Worm (Caenorhabditis elegans) whole organism, young adult: ENCODE data around the gene C56G2.15.

Experiments
- C06A6.2 ChIP-seq: fragments of 200-800 bp; sonication (Bioruptor generic); conservative IDR thresholded peaks from 2 replicates; pipeline ENCODE4 v1.3.6; 2022; ENCODE audit warnings: missing genetic modification characterization, missing compliant biosample characterization
- F10E7.11 ChIP-seq: sonication (generic microtip); optimal IDR thresholded peaks from 2 replicates; lab custom pipeline; 2017; ENCODE audit warnings: mild to moderate bottlenecking, missing genetic modification characterization, moderate library complexity, missing compliant biosample characterization
- F22D6.2 ChIP-seq: sonication (generic microtip); optimal IDR thresholded peaks from 2 replicates; lab custom pipeline; 2016; ENCODE audit warnings: mild to moderate bottlenecking, missing genetic modification characterization, missing compliant biosample characterization
- F33H1.4 ChIP-seq: fragments of 200-800 bp; sonication (Bioruptor generic); IDR thresholded peaks from 2 replicates; pipeline ENCODE4 v1.3.6; 2022; ENCODE audit warnings: missing genetic modification reagents, missing genetic modification characterization, missing compliant biosample characterization
- F39B2.1 ChIP-seq: fragments of 200-800 bp; sonication (Bioruptor generic); IDR thresholded peaks from 2 replicates; pipeline ENCODE4 v1.3.6; 2022; ENCODE audit warnings: missing genetic modification reagents, missing genetic modification characterization, missing compliant biosample characterization
- K12H6.12 ChIP-seq: fragments of 200-800 bp; sonication (Bioruptor generic); optimal IDR thresholded peaks from 2 replicates; lab custom pipeline; 2018; ENCODE audit warnings: mild to moderate bottlenecking, missing genetic modification characterization, missing compliant biosample characterization
- Y79H2A.3 ChIP-seq: fragments of 200-800 bp; sonication (Bioruptor generic); conservative IDR thresholded peaks from 2 replicates; pipeline ENCODE4 v1.3.6; 2022; ENCODE audit warnings: missing genetic modification reagents, missing genetic modification characterization, missing compliant biosample characterization
- atf-7 ChIP-seq: sonication (generic microtip); optimal IDR thresholded peaks from 2 replicates; lab custom pipeline; 2017; ENCODE audit warnings: mild to moderate bottlenecking, missing genetic modification characterization, missing compliant biosample characterization
- bed-2 ChIP-seq: fragments of 200-800 bp; sonication (Bioruptor generic); IDR thresholded peaks from 2 replicates; pipeline ENCODE4 v1.3.6; 2022; ENCODE audit warnings: missing genetic modification reagents, missing genetic modification characterization, missing compliant biosample characterization
- cebp-1 ChIP-seq, 2 experiments: fragments of 200-800 bp in 1 of 2; sonication (Bioruptor generic) in 1 of 2; sonication (generic microtip) in 1 of 2; IDR thresholded peaks in 1 of 2; optimal IDR thresholded peaks in 1 of 2; 2 replicates each; pipeline versions ENCODE4 v1.3.6 to Lab custom; 2017 to 2022; ENCODE audit warnings: missing compliant biosample characterization in 2 of 2, missing genetic modification characterization in 2 of 2, mild to moderate bottlenecking in 1 of 2, missing genetic modification reagents in 1 of 2, moderate library complexity in 1 of 2
- ceh-27 ChIP-seq: fragments of 200-800 bp; sonication (Bioruptor generic); optimal IDR thresholded peaks from 2 replicates; lab custom pipeline; 2018; ENCODE audit warnings: mild to moderate bottlenecking, missing genetic modification characterization, moderate library complexity, missing compliant biosample characterization
- ceh-79 ChIP-seq: sonication (generic microtip); optimal IDR thresholded peaks from 2 replicates; lab custom pipeline; 2017; ENCODE audit warnings: mild to moderate bottlenecking, missing genetic modification characterization, missing compliant biosample characterization
- chd-7 ChIP-seq: sonication (generic microtip); optimal IDR thresholded peaks from 2 replicates; lab custom pipeline; 2016; ENCODE audit warnings: mild to moderate bottlenecking, missing genetic modification characterization, moderate library complexity, missing compliant biosample characterization
- die-1 ChIP-seq: sonication (generic microtip); optimal IDR thresholded peaks from 2 replicates; lab custom pipeline; 2016; ENCODE audit warnings: missing genotype, mild to moderate bottlenecking, missing genetic modification characterization, missing compliant biosample characterization
- egl-44 ChIP-seq: fragments of 200-800 bp; sonication (Bioruptor generic); IDR thresholded peaks from 2 replicates; pipeline ENCODE4 v1.3.6; 2022; ENCODE audit warnings: missing genetic modification reagents, missing genetic modification characterization, missing compliant biosample characterization
- fkh-3 ChIP-seq: sonication (generic microtip); optimal IDR thresholded peaks from 2 replicates; lab custom pipeline; 2016; ENCODE audit warnings: mild to moderate bottlenecking, missing genetic modification characterization, missing compliant biosample characterization
- hlh-12 ChIP-seq: sonication (generic microtip); optimal IDR thresholded peaks from 2 replicates; lab custom pipeline; 2016; ENCODE audit warnings: missing genetic modification characterization, missing compliant biosample characterization
- hsf-1 ChIP-seq: fragments of 200-800 bp; sonication (Bioruptor generic); IDR thresholded peaks from 2 replicates; pipeline ENCODE4 v1.3.6; 2022; ENCODE audit warnings: missing genetic modification reagents, missing genetic modification characterization, missing compliant biosample characterization
- lag-1 ChIP-seq: fragments of 200-800 bp; sonication (Bioruptor generic); IDR thresholded peaks from 2 replicates; pipeline ENCODE4 v1.3.6; 2022; ENCODE audit warnings: missing genetic modification reagents, missing genetic modification characterization, missing compliant biosample characterization
- let-526 ChIP-seq: fragments of 200-800 bp; sonication (Bioruptor generic); IDR thresholded peaks from 2 replicates; pipeline ENCODE4 v1.3.6; 2022; ENCODE audit warnings: missing genetic modification reagents, missing genetic modification characterization, missing compliant biosample characterization
- lin-35 ChIP-seq, 3 experiments: fragments of 150-350 bp in 2 of 3; sonication (generic microtip) in 1 of 3; optimal IDR thresholded peaks; 2 replicates each; lab custom pipeline; 2014 to 2018; ENCODE audit warnings: missing biosample characterization in 3 of 3, missing genetic modification characterization in 3 of 3, missing genetic modification reagents in 3 of 3
- lin-40 ChIP-seq: sonication (generic microtip); optimal IDR thresholded peaks from 2 replicates; lab custom pipeline; 2016; ENCODE audit warnings: missing genetic modification characterization, mild to moderate bottlenecking, missing compliant biosample characterization, missing genotype, missing genetic modification reagents
- lir-1 ChIP-seq: fragments of 200-800 bp; sonication (Bioruptor generic); conservative IDR thresholded peaks from 2 replicates; pipeline ENCODE4 v1.3.6; 2022; ENCODE audit warnings: missing genetic modification reagents, missing genetic modification characterization, missing compliant biosample characterization
- madf-6 ChIP-seq: fragments of 200-800 bp; sonication (Bioruptor generic); IDR thresholded peaks from 2 replicates; pipeline ENCODE4 v1.3.6; 2022; ENCODE audit warnings: missing genetic modification reagents, missing genetic modification characterization, missing compliant biosample characterization
- madf-8 ChIP-seq: fragments of 200-800 bp; sonication (Bioruptor generic); conservative IDR thresholded peaks from 2 replicates; pipeline ENCODE4 v1.3.6; 2022; ENCODE audit warnings: missing genetic modification reagents, missing genetic modification characterization, missing compliant biosample characterization
- nfya-2 ChIP-seq: fragments of 200-800 bp; sonication (Bioruptor generic); IDR thresholded peaks from 2 replicates; pipeline ENCODE4 v1.3.6; 2022; ENCODE audit warnings: missing genetic modification reagents, missing genetic modification characterization, missing compliant biosample characterization
- nhr-90 ChIP-seq: sonication (generic microtip); optimal IDR thresholded peaks from 2 replicates; lab custom pipeline; 2016; ENCODE audit warnings: missing genotype, mild to moderate bottlenecking, missing genetic modification characterization, missing compliant biosample characterization
- pbrm-1 ChIP-seq: fragments of 200-800 bp; sonication (Bioruptor generic); IDR thresholded peaks from 2 replicates; pipeline ENCODE4 v1.3.6; 2022; ENCODE audit warnings: missing genetic modification reagents, missing genetic modification characterization, missing compliant biosample characterization
- rec-8 ChIP-seq, 2 experiments: sonication (generic microtip); optimal IDR thresholded peaks; 2 replicates each; lab custom pipeline; 2016; ENCODE audit warnings: mild to moderate bottlenecking in 2 of 2, missing genetic modification characterization in 2 of 2, missing genetic modification reagents in 2 of 2, missing genotype in 2 of 2, missing biosample characterization in 1 of 2, missing compliant biosample characterization in 1 of 2, moderate library complexity in 1 of 2
- repo-1 ChIP-seq: sonication (generic microtip); optimal IDR thresholded peaks from 2 replicates; lab custom pipeline; 2017; ENCODE audit warnings: mild to moderate bottlenecking, missing genetic modification characterization, missing compliant biosample characterization
- somi-1 ChIP-seq: fragments of 200-800 bp; sonication (Bioruptor generic); optimal IDR thresholded peaks from 2 replicates; lab custom pipeline; 2018; ENCODE audit warnings: mild to moderate bottlenecking, missing genetic modification characterization, missing compliant biosample characterization
- xnd-1 ChIP-seq: sonication (generic microtip); optimal IDR thresholded peaks from 2 replicates; lab custom pipeline; 2016; ENCODE audit warnings: missing genotype, missing genetic modification reagents, missing genetic modification characterization, missing compliant biosample characterization
- zfh-2 ChIP-seq: fragments of 200-800 bp; sonication (Bioruptor generic); conservative IDR thresholded peaks from 2 replicates; pipeline ENCODE4 v1.3.6; 2022; ENCODE audit warnings: missing genetic modification reagents, missing genetic modification characterization, missing compliant biosample characterization
- ztf-18 ChIP-seq: sonication (generic microtip); optimal IDR thresholded peaks from 2 replicates; lab custom pipeline; 2016; ENCODE audit warnings: missing genotype, mild to moderate bottlenecking, missing genetic modification characterization, missing compliant biosample characterization
- ztf-22 ChIP-seq: fragments of 200-800 bp; sonication (Bioruptor generic); optimal IDR thresholded peaks from 2 replicates; lab custom pipeline; 2018; ENCODE audit warnings: mild to moderate bottlenecking, missing genetic modification characterization, moderate library complexity, missing compliant biosample characterization
- ztf-3 ChIP-seq: fragments of 200-800 bp; sonication (Bioruptor generic); optimal IDR thresholded peaks from 2 replicates; lab custom pipeline; 2018; ENCODE audit warnings: mild to moderate bottlenecking, missing genetic modification characterization, missing compliant biosample characterization

Gene C56G2.15

DNA sequence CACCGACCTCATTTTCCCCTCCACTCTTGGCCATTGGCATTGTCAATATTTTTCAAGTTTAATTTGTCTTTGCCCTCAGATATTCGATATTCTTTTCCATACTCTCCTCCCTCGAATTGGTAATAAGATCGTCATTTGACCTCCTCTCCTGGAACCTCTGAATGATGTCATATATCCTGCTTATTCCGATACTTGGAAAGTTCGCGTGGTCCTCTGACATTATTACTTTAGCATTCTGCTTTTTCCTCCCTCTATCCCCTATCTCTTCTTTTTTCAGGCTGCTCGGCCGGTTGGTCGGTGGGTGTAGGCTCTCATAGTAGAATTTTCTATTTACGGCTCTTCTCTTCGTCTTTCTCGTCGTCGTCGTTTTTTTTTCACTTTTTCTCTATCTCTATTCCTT, 15.2 kb downstream of the C56G2.15 start:
- no peak for TF ChIP-seq C06A6.2 (GFP tag; lab: Robert Waterston, UW)
- TF ChIP-seq atf-7 (tag; lab: Kevin White, UChicago): peak; percentile 6
- TF ChIP-seq chd-7 (tag; lab: Kevin White, UChicago): peak; percentile 29
- no peak for TF ChIP-seq ztf-3 (GFP tag; lab: Kevin White, UChicago)

DNA sequence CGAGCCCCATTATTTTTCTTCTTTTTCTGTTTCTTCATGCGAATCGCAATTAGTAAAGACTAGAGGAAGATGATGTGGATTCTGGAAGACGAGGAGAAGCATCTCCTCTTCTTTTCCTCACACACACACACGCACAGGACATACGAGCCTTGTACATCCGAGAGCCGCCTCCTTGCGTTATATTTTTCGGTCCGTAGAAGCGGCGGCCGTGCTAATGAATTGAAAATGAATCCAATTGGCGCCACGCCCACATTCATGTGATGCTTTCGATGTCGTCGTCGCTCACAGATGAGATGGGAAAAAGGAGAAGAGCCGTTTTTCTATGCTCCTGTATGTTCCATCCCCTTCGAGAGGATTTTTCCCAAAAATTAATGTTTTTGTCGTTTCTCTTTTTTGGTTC, 16.3 kb downstream of the C56G2.15 start:
- TF ChIP-seq nfya-2 (GFP tag; lab: Robert Waterston, UW) (no peak), K12H6.12 (no peak), zfh-2 (GFP tag; lab: Robert Waterston, UW) (0 out of 2 replicates have a peak, but pooled peaks have one; percentile 19), let-526 (no peak), F33H1.4 (GFP tag; lab: Robert Waterston, UW) (no peak)

DNA sequence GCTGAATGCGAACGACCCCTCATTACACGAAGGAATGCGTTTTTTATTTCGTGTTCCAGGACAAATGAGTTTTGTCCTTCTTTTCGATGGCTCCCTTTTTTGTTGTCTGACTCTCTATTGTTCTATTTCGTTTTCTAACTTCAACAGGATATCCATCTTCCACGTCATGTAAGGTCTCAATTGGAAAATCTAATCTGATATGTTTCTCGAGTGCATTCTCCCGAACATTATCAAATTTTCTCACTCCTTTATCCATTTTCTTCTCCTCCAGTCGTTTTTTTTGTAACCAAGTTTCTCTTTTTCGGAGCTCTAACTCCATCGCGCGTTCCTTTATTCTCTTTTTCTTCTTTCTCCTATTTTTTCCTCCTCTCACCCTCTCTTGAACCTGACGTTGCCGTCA, 17.3 kb downstream of the C56G2.15 start:
- TF ChIP-seq repo-1 (tag; lab: Kevin White, UChicago) (no peak), hlh-12 (no peak), F22D6.2 (no peak), F39B2.1 (GFP tag; lab: Robert Waterston, UW) (no peak), K12H6.12 (no peak)

DNA sequence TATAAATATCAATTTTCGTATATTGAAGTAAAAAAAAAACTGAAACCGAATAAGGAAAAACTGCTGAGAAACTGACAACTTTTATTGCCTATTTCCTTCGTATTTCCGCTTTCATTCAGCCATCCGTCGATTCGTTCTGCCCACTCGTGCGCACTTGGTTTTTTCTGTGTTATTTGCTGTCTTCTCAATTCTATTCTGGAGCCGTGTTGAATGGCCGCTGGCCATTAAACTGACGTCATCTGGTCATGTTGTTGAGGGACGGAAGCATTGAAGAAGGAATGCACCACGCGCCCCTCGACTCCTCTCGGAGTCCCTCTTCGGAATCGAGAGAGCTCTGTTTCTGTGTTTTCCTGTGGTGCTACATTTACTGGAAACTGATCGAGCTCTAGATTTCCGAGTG, 19.1 kb downstream of the C56G2.15 start:
- TF ChIP-seq ceh-27 (GFP tag; lab: Kevin White, UChicago): peak; percentile 57
- no peak for TF ChIP-seq ztf-18 (tag; lab: Kevin White, UChicago)
- TF ChIP-seq nhr-90 (tag; lab: Kevin White, UChicago): no peak
- no peak for TF ChIP-seq madf-8
- no peak for TF ChIP-seq xnd-1 (tag; lab: Kevin White, UChicago)
- TF ChIP-seq F10E7.11: peak; percentile 27
- no peak for TF ChIP-seq Y79H2A.3 (GFP tag; lab: Robert Waterston, UW)
- TF ChIP-seq bed-2: no peak
- TF ChIP-seq pbrm-1 (GFP tag; lab: Robert Waterston, UW): 0 out of 2 replicates have a peak, but pooled peaks have one; percentile 15
- TF ChIP-seq die-1: no peak
- TF ChIP-seq F22D6.2: no peak
- TF ChIP-seq somi-1: no peak
- peak; percentile 26 for TF ChIP-seq lin-40 (tag; lab: Kevin White, UChicago)
- no peak for TF ChIP-seq hlh-12
- TF ChIP-seq atf-7 (tag; lab: Kevin White, UChicago): peak; percentile 75
- no peak for TF ChIP-seq rec-8 (tag; optimal IDR thresholded peaks at IDR 0.05; lab: Kevin White, UChicago)
- no peak for TF ChIP-seq egl-44 (GFP tag; lab: Robert Waterston, UW)
- peak; percentile 42; the same call in 1 of the 2 replicates for TF ChIP-seq zfh-2 (GFP tag; lab: Robert Waterston, UW)
- 0 out of 2 replicates have a peak, but pooled peaks have one; percentile 38 for TF ChIP-seq hsf-1 (GFP tag; lab: Robert Waterston, UW)
- TF ChIP-seq madf-6 (GFP tag; lab: Robert Waterston, UW): peak; percentile 34; the same call in 1 of the 2 replicates
- peak; percentile 52 for TF ChIP-seq chd-7 (tag; lab: Kevin White, UChicago)
- TF ChIP-seq cebp-1 (GFP tag; IDR thresholded peaks at IDR 0.05; lab: Robert Waterston, UW): no peak
- TF ChIP-seq cebp-1 (tag; optimal IDR thresholded peaks at IDR 0.05; lab: Kevin White, UChicago): peak; percentile 30
- no peak for TF ChIP-seq ceh-79
- TF ChIP-seq lag-1: no peak
- no peak for TF ChIP-seq lir-1 (GFP tag; lab: Robert Waterston, UW)
- no peak for TF ChIP-seq fkh-3
- peak in 1 of 3 experiments; percentile 11 for TF ChIP-seq lin-35 (GFP tag; optimal IDR thresholded peaks at IDR 0.05; lab: Kevin White, UChicago)
- TF ChIP-seq ztf-22 (GFP tag; lab: Kevin White, UChicago): no peak
